Fruit fly (Drosophila melanogaster) Kc167 (cell line): ENCODE results near the gene CG42676.

Experiments
- Myc ChIP-seq: fragments of >200 bp; optimal IDR thresholded peaks from 2 replicates; lab custom pipeline; 2017; ENCODE audit warnings: missing external identifiers
- Sin3A ChIP-seq: fragments of >200 bp; optimal IDR thresholded peaks from 2 replicates; lab custom pipeline; 2018; ENCODE audit warnings: missing external identifiers
- h ChIP-seq: fragments of >200 bp; optimal IDR thresholded peaks from 3 replicates; lab custom pipeline; 2018; ENCODE audit warnings: missing external identifiers
- insv ChIP-seq: fragments of >200 bp; optimal IDR thresholded peaks from 3 replicates; lab custom pipeline; 2018; ENCODE audit warnings: missing external identifiers
- psq ChIP-seq: fragments of >200 bp; optimal IDR thresholded peaks from 2 replicates; lab custom pipeline; 2017; ENCODE audit warnings: missing external identifiers
- ttk ChIP-seq: sonication (Bioruptor generic); optimal IDR thresholded peaks from 2 replicates; lab custom pipeline; 2017; ENCODE audit warnings: missing external identifiers

dm6 chr3L:1853277-1853676 lies 50.4 kb downstream of the CG42676 start:
- TF ChIP-seq ttk (lab: Kevin White, UChicago) = no peak
- no peak for TF ChIP-seq psq (lab: Kevin White, UChicago)
- no peak for TF ChIP-seq h
- no peak for TF ChIP-seq Sin3A (lab: Kevin White, UChicago)
- TF ChIP-seq Myc (lab: Kevin White, UChicago) = no peak
- no peak for TF ChIP-seq insv (lab: Kevin White, UChicago)
